Fruit fly (Drosophila melanogaster): ENCODE data around the gene CG44574.

The CG44574 gene

dm6 chr2L:5893796-5894195 is 10.3 kb downstream of the CG44574 start, which contains the start of gene Acp26Aa:
TSS of gene Acp26Aa (minus strand) at chr2L:5893896.
- no peak for TF ChIP-seq h (optimal IDR thresholded peaks at IDR 0.05)
- TF ChIP-seq Myc (optimal IDR thresholded peaks at IDR 0.05), result no peak
- TF ChIP-seq insv (optimal IDR thresholded peaks at IDR 0.05), result no peak
- no peak for TF ChIP-seq psq (optimal IDR thresholded peaks at IDR 0.05)

- TF ChIP-seq Myc (optimal IDR thresholded peaks at IDR 0.05) (no peak), Sin3A (optimal IDR thresholded peaks at IDR 0.05) (no peak), insv (optimal IDR thresholded peaks at IDR 0.05) (no peak), ttk (optimal IDR thresholded peaks at IDR 0.05) (no peak), h (optimal IDR thresholded peaks at IDR 0.05) (no peak), psq (optimal IDR thresholded peaks at IDR 0.05) (no peak)
Observed at dm6 chr2L:5894533-5894932, 11.0 kb downstream of the CG44574 start.

- TF ChIP-seq h (optimal IDR thresholded peaks at IDR 0.05), result no peak
- TF ChIP-seq Sin3A (optimal IDR thresholded peaks at IDR 0.05), result no peak
- no peak for TF ChIP-seq ttk (optimal IDR thresholded peaks at IDR 0.05)
Observed at dm6 chr2L:5899170-5899708, 15.7 kb downstream of the CG44574 start.

dm6 chr2L:5901553-5901952 is 18.0 kb downstream of the CG44574 start:
- no peak for TF ChIP-seq Myc (optimal IDR thresholded peaks at IDR 0.05)
- no peak for TF ChIP-seq psq (optimal IDR thresholded peaks at IDR 0.05)
- TF ChIP-seq insv (optimal IDR thresholded peaks at IDR 0.05), result no peak
- TF ChIP-seq Sin3A (optimal IDR thresholded peaks at IDR 0.05), result no peak
- TF ChIP-seq ttk (optimal IDR thresholded peaks at IDR 0.05), result no peak
- TF ChIP-seq h (optimal IDR thresholded peaks at IDR 0.05), result no peak

- TF ChIP-seq insv (optimal IDR thresholded peaks at IDR 0.05), result no peak
- TF ChIP-seq psq (optimal IDR thresholded peaks at IDR 0.05), result no peak
- no peak for TF ChIP-seq ttk (optimal IDR thresholded peaks at IDR 0.05)
- TF ChIP-seq Sin3A (optimal IDR thresholded peaks at IDR 0.05), result no peak
- no peak for TF ChIP-seq h (optimal IDR thresholded peaks at IDR 0.05)
- TF ChIP-seq Myc (optimal IDR thresholded peaks at IDR 0.05), result no peak
Observed at dm6 chr2L:5902898-5903297, 19.4 kb downstream of the CG44574 start.

- no peak for TF ChIP-seq Sin3A (optimal IDR thresholded peaks at IDR 0.05)
- TF ChIP-seq insv (optimal IDR thresholded peaks at IDR 0.05), result no peak
- no peak for TF ChIP-seq Myc (optimal IDR thresholded peaks at IDR 0.05)
- no peak for TF ChIP-seq ttk (optimal IDR thresholded peaks at IDR 0.05)
- no peak for TF ChIP-seq h (optimal IDR thresholded peaks at IDR 0.05)
- no peak for TF ChIP-seq psq (optimal IDR thresholded peaks at IDR 0.05)
Observed at dm6 chr2L:5904585-5904984, 21.0 kb downstream of the CG44574 start, which contains the start of gene CG9021. TSS of gene CG9021 (minus strand) at chr2L:5904689.

- TF ChIP-seq Sin3A (optimal IDR thresholded peaks at IDR 0.05), result no peak
- TF ChIP-seq insv (optimal IDR thresholded peaks at IDR 0.05), result no peak
- no peak for TF ChIP-seq h (optimal IDR thresholded peaks at IDR 0.05)
- no peak for TF ChIP-seq Myc (optimal IDR thresholded peaks at IDR 0.05)
- TF ChIP-seq ttk (optimal IDR thresholded peaks at IDR 0.05), result no peak
- no peak for TF ChIP-seq psq (optimal IDR thresholded peaks at IDR 0.05)
Observed at dm6 chr2L:5906893-5907850, 23.6 kb downstream of the CG44574 start, which contains the start of gene bchs. TSS of gene bchs (plus strand) at chr2L:5907169.

- no peak for TF ChIP-seq Sin3A (optimal IDR thresholded peaks at IDR 0.05)
- TF ChIP-seq psq (optimal IDR thresholded peaks at IDR 0.05), result no peak
- no peak for TF ChIP-seq h (optimal IDR thresholded peaks at IDR 0.05)
- TF ChIP-seq ttk (optimal IDR thresholded peaks at IDR 0.05), result no peak
- TF ChIP-seq Myc (optimal IDR thresholded peaks at IDR 0.05), result no peak
- no peak for TF ChIP-seq insv (optimal IDR thresholded peaks at IDR 0.05)
Observed at dm6 chr2L:5910189-5910588, 26.6 kb downstream of the CG44574 start, which contains the start of gene CG14000. TSS of gene CG14000 (minus strand) at chr2L:5910289.

- no peak for TF ChIP-seq insv (optimal IDR thresholded peaks at IDR 0.05)
- no peak for TF ChIP-seq h (optimal IDR thresholded peaks at IDR 0.05)
Observed at dm6 chr2L:5923603-5924138, 40.1 kb downstream of the CG44574 start, which contains the start of gene CG9016. TSS of gene CG9016 (minus strand) at chr2L:5923653.

dm6 chr2L:5925164-5925563 is 41.6 kb downstream of the CG44574 start:
- no peak for TF ChIP-seq Sin3A (optimal IDR thresholded peaks at IDR 0.05)
- no peak for TF ChIP-seq ttk (optimal IDR thresholded peaks at IDR 0.05)
- no peak for TF ChIP-seq insv (optimal IDR thresholded peaks at IDR 0.05)
- no peak for TF ChIP-seq Myc (optimal IDR thresholded peaks at IDR 0.05)
- TF ChIP-seq psq (optimal IDR thresholded peaks at IDR 0.05), result no peak
- TF ChIP-seq h (optimal IDR thresholded peaks at IDR 0.05), result no peak

dm6 chr2L:5925637-5926036 is 42.1 kb downstream of the CG44574 start, which contains the start of gene dsf:
TSS of gene dsf (plus strand) at chr2L:5925937.
- no peak for TF ChIP-seq Sin3A (optimal IDR thresholded peaks at IDR 0.05)

dm6 chr2L:5927363-5927762 is 43.8 kb downstream of the CG44574 start:
- TF ChIP-seq insv (optimal IDR thresholded peaks at IDR 0.05), result no peak
- TF ChIP-seq Sin3A (optimal IDR thresholded peaks at IDR 0.05), result no peak
- TF ChIP-seq Myc (optimal IDR thresholded peaks at IDR 0.05), result no peak
- no peak for TF ChIP-seq ttk (optimal IDR thresholded peaks at IDR 0.05)
- TF ChIP-seq h (optimal IDR thresholded peaks at IDR 0.05), result no peak
- no peak for TF ChIP-seq psq (optimal IDR thresholded peaks at IDR 0.05)

All from Kc167 (cell line).